Fruit fly (Drosophila melanogaster) whole organism, embryonic: Measurements from ENCODE around the gene CG32032.

Experiments
- ATbp ChIP-seq: fragments of 200-800 bp; sonication (Bioruptor generic); optimal IDR thresholded peaks from 2 replicates; lab custom pipeline; 2017; ENCODE audit warnings: missing biosample characterization, mild to moderate bottlenecking, missing genetic modification characterization, missing genetic modification reagents
- Aef1 ChIP-seq: fragments of 200-800 bp; sonication (Bioruptor generic); IDR thresholded peaks from 3 replicates; pipeline ENCODE4 v1.3.6; 2022; ENCODE audit warnings: missing biosample characterization, missing genetic modification characterization
- Atf6 ChIP-seq: fragments of 200-800 bp; sonication (Bioruptor generic); IDR thresholded peaks from 2 replicates; pipeline ENCODE4 v1.3.6; 2022; ENCODE audit warnings: missing biosample characterization, missing genetic modification characterization
- BEAF-32 ChIP-seq: fragments of 200-800 bp; sonication (Bioruptor generic); optimal IDR thresholded peaks from 3 replicates; lab custom pipeline; 2017; ENCODE audit warnings: missing biosample characterization, missing genetic modification characterization, mild to moderate bottlenecking, moderate library complexity, missing genetic modification reagents
- CG10267 ChIP-seq: fragments of 200-800 bp; sonication (Bioruptor generic); optimal IDR thresholded peaks from 2 replicates; lab custom pipeline; 2018; ENCODE audit warnings: missing biosample characterization, mild to moderate bottlenecking, missing genetic modification characterization, moderate library complexity
- CG11398 ChIP-seq: fragments of 200-800 bp; sonication (Bioruptor generic); optimal IDR thresholded peaks from 2 replicates; lab custom pipeline; 2016; ENCODE audit warnings: missing biosample characterization, missing genetic modification characterization
- CG12236 ChIP-seq: fragments of 200-800 bp; sonication (Bioruptor generic); optimal IDR thresholded peaks from 2 replicates; lab custom pipeline; 2016; ENCODE audit warnings: missing biosample characterization, missing genetic modification characterization
- CG12769 ChIP-seq: fragments of 200-800 bp; sonication (Bioruptor generic); optimal IDR thresholded peaks from 2 replicates; lab custom pipeline; 2019; ENCODE audit warnings: missing biosample characterization, mild to moderate bottlenecking, missing genetic modification characterization, moderate library complexity
- CG15073 ChIP-seq: fragments of 200-800 bp; sonication (Bioruptor generic); optimal IDR thresholded peaks from 2 replicates; lab custom pipeline; 2016; ENCODE audit warnings: missing biosample characterization, missing genetic modification characterization
- CG15479 ChIP-seq: fragments of 200-800 bp; sonication (Bioruptor generic); optimal IDR thresholded peaks from 3 replicates; lab custom pipeline; 2019; ENCODE audit warnings: missing biosample characterization, mild to moderate bottlenecking, missing genetic modification characterization, moderate library complexity
- CG15514 ChIP-seq: fragments of 200-800 bp; sonication (Bioruptor generic); optimal IDR thresholded peaks from 3 replicates; lab custom pipeline; 2017; ENCODE audit warnings: missing biosample characterization, missing genetic modification characterization, mild to moderate bottlenecking, moderate library complexity, missing genetic modification reagents
- CG15601 ChIP-seq: fragments of 200-800 bp; sonication (Bioruptor generic); optimal IDR thresholded peaks from 3 replicates; lab custom pipeline; 2019; ENCODE audit warnings: missing biosample characterization, mild to moderate bottlenecking, missing genetic modification characterization, moderate library complexity
- CG1602 ChIP-seq: fragments of 200-800 bp; sonication (Bioruptor generic); optimal IDR thresholded peaks from 3 replicates; lab custom pipeline; 2016; ENCODE audit warnings: missing biosample characterization, missing genetic modification characterization
- CG16813 ChIP-seq: fragments of 200-800 bp; sonication (Bioruptor generic); IDR thresholded peaks from 3 replicates; pipeline ENCODE4 v1.3.6; 2022; ENCODE audit warnings: missing biosample characterization, missing genetic modification characterization; ENCODE audit not compliant: partially characterized antibody
- CG17186 ChIP-seq: fragments of 200-800 bp; sonication (Bioruptor generic); optimal IDR thresholded peaks from 3 replicates; lab custom pipeline; 2017; ENCODE audit warnings: missing biosample characterization, missing genetic modification reagents, missing genetic modification characterization
- CG1832 ChIP-seq: fragments of 200-800 bp; sonication (Bioruptor generic); optimal IDR thresholded peaks from 2 replicates; lab custom pipeline; 2017; ENCODE audit warnings: missing biosample characterization, mild to moderate bottlenecking, missing genetic modification characterization, inconsistent platforms
- CG2678 ChIP-seq: fragments of 200-800 bp; sonication (Bioruptor generic); optimal IDR thresholded peaks from 3 replicates; lab custom pipeline; 2019; ENCODE audit warnings: missing biosample characterization, mild to moderate bottlenecking, missing genetic modification characterization, moderate library complexity
- CG30403 ChIP-seq: fragments of 200-800 bp; sonication (Bioruptor generic); optimal IDR thresholded peaks from 3 replicates; lab custom pipeline; 2016; ENCODE audit warnings: missing biosample characterization, missing genetic modification characterization
- CG3163 ChIP-seq: fragments of 200-800 bp; sonication (Bioruptor generic); optimal IDR thresholded peaks from 3 replicates; lab custom pipeline; 2016; ENCODE audit warnings: missing biosample characterization, missing genetic modification characterization
- CG32772 ChIP-seq: fragments of 200-800 bp; sonication (Bioruptor generic); IDR thresholded peaks from 2 replicates; pipeline ENCODE4 v1.3.6; 2022; ENCODE audit warnings: missing biosample characterization, missing genetic modification characterization
- CG34376 ChIP-seq: fragments of 200-800 bp; sonication (Bioruptor generic); optimal IDR thresholded peaks from 2 replicates; lab custom pipeline; 2018; ENCODE audit warnings: missing biosample characterization, mild to moderate bottlenecking, missing genetic modification characterization
- CG4820 ChIP-seq: fragments of 200-800 bp; sonication (Bioruptor generic); optimal IDR thresholded peaks from 3 replicates; lab custom pipeline; 2016; ENCODE audit warnings: missing biosample characterization, missing genetic modification characterization
- CG6813 ChIP-seq: fragments of 200-800 bp; sonication (Bioruptor generic); optimal IDR thresholded peaks from 2 replicates; lab custom pipeline; 2017; ENCODE audit warnings: missing biosample characterization, missing genetic modification characterization, mild to moderate bottlenecking, moderate library complexity, missing genetic modification reagents
- CG7357 ChIP-seq: fragments of 200-800 bp; sonication (Bioruptor generic); IDR thresholded peaks from 3 replicates; pipeline ENCODE4 v1.3.6; 2022; ENCODE audit warnings: missing biosample characterization, missing genetic modification characterization
- CG7745 ChIP-seq: fragments of 200-800 bp; sonication (Bioruptor generic); optimal IDR thresholded peaks from 2 replicates; lab custom pipeline; 2018; ENCODE audit warnings: missing biosample characterization, mild to moderate bottlenecking, missing genetic modification characterization, moderate library complexity
- CG9437 ChIP-seq: fragments of 200-800 bp; sonication (Bioruptor generic); optimal IDR thresholded peaks from 2 replicates; lab custom pipeline; 2018; ENCODE audit warnings: missing biosample characterization, mild to moderate bottlenecking, missing genetic modification characterization
- CG9817 ChIP-seq: fragments of 200-800 bp; sonication (Bioruptor generic); optimal IDR thresholded peaks from 2 replicates; lab custom pipeline; 2018; ENCODE audit warnings: missing biosample characterization, mild to moderate bottlenecking, missing genetic modification characterization, moderate library complexity
- CkIIα-i1 ChIP-seq: fragments of 200-800 bp; sonication (Bioruptor generic); IDR thresholded peaks from 2 replicates; pipeline ENCODE4 v1.3.6; 2022; ENCODE audit warnings: missing biosample characterization, missing genetic modification characterization
- Drgx ChIP-seq: fragments of 200-800 bp; sonication (Bioruptor generic); IDR thresholded peaks from 2 replicates; pipeline ENCODE4 v1.3.6; 2022; ENCODE audit warnings: missing biosample characterization, missing genetic modification characterization
- Hey ChIP-seq: fragments of 200-800 bp; sonication (Bioruptor generic); optimal IDR thresholded peaks from 3 replicates; lab custom pipeline; 2018; ENCODE audit warnings: missing biosample characterization, mild to moderate bottlenecking, missing genetic modification characterization
- Hmr ChIP-seq: fragments of 200-800 bp; sonication (Bioruptor generic); optimal IDR thresholded peaks from 3 replicates; lab custom pipeline; 2017; ENCODE audit warnings: mild to moderate bottlenecking, missing biosample characterization, missing genetic modification reagents, missing genetic modification characterization
- Lpt ChIP-seq: fragments of >200 bp; optimal IDR thresholded peaks from 2 replicates; lab custom pipeline; 2018; ENCODE audit warnings: missing biosample characterization, missing genetic modification characterization
- Med ChIP-seq: fragments of 200-800 bp; sonication (Bioruptor generic); peaks from one replicate; lab custom pipeline; 2016; ENCODE audit warnings: missing biosample characterization, missing genetic modification characterization, mild to moderate bottlenecking, inconsistent platforms, moderate library complexity
- Oli ChIP-seq: fragments of 200-800 bp; sonication (Bioruptor generic); optimal IDR thresholded peaks from 2 replicates; lab custom pipeline; 2018; ENCODE audit warnings: missing biosample characterization, mild to moderate bottlenecking, missing genetic modification characterization, moderate library complexity
- Ravus ChIP-seq: fragments of 200-800 bp; sonication (Bioruptor generic); IDR thresholded peaks from 2 replicates; pipeline ENCODE4 v1.3.6; 2022; ENCODE audit warnings: missing biosample characterization, missing genetic modification characterization
- Sry-δ ChIP-seq: fragments of 200-800 bp; sonication (Bioruptor generic); optimal IDR thresholded peaks from 2 replicates; lab custom pipeline; 2016; ENCODE audit warnings: missing biosample characterization, missing genetic modification characterization
- Stat92E ChIP-seq, 3 experiments: fragments of >200 bp in 2 of 3; fragments of 200-800 bp in 1 of 3; sonication (Bioruptor generic) in 1 of 3; optimal IDR thresholded peaks; 2 replicates each; lab custom pipeline; 2017 to 2019; ENCODE audit warnings: missing biosample characterization in 3 of 3, missing genetic modification characterization in 3 of 3, mild to moderate bottlenecking in 1 of 3, moderate library complexity in 1 of 3
- al ChIP-seq: fragments of 200-800 bp; sonication (Bioruptor generic); IDR thresholded peaks from 2 replicates; pipeline ENCODE4 v1.3.6; 2022; ENCODE audit warnings: missing biosample characterization, missing genetic modification characterization
- chinmo ChIP-seq: fragments of 200-800 bp; sonication (Bioruptor generic); IDR thresholded peaks from 4 replicates; pipeline ENCODE4 v1.3.6; 2022; ENCODE audit warnings: missing biosample characterization, missing genetic modification characterization; ENCODE audit not compliant: partially characterized antibody
- chn ChIP-seq: fragments of 200-800 bp; sonication (Bioruptor generic); optimal IDR thresholded peaks from 2 replicates; lab custom pipeline; 2016; ENCODE audit warnings: missing biosample characterization, missing genetic modification characterization
- ham ChIP-seq: fragments of 200-800 bp; sonication (Bioruptor generic); IDR thresholded peaks from 2 replicates; pipeline ENCODE4 v1.3.6; 2022; ENCODE audit warnings: missing biosample characterization, missing genetic modification characterization
- insv ChIP-seq, 2 experiments: fragments of 200-800 bp; sonication (Bioruptor generic); optimal IDR thresholded peaks; 3 replicates each; lab custom pipeline; 2016 to 2018; ENCODE audit warnings: missing biosample characterization in 2 of 2, missing genetic modification characterization in 2 of 2
- ken ChIP-seq: fragments of 200-800 bp; sonication (Bioruptor generic); IDR thresholded peaks from 3 replicates; pipeline ENCODE4 v1.3.6; 2022; ENCODE audit warnings: missing biosample characterization, missing genetic modification characterization
- klu ChIP-seq: fragments of 200-800 bp; sonication (Bioruptor generic); IDR thresholded peaks from 2 replicates; pipeline ENCODE4 v1.3.6; 2022; ENCODE audit warnings: missing biosample characterization, missing genetic modification characterization
- kni ChIP-seq: fragments of 200-800 bp; sonication (Bioruptor generic); optimal IDR thresholded peaks from 3 replicates; lab custom pipeline; 2017; ENCODE audit warnings: mild to moderate bottlenecking, missing biosample characterization, missing genetic modification reagents, missing genetic modification characterization
- mld ChIP-seq: fragments of 200-800 bp; sonication (Bioruptor generic); IDR thresholded peaks from 3 replicates; pipeline ENCODE4 v1.3.6; 2022; ENCODE audit warnings: missing biosample characterization, missing genetic modification characterization; ENCODE audit not compliant: partially characterized antibody
- p53 ChIP-seq: fragments of 200-800 bp; sonication (Bioruptor generic); optimal IDR thresholded peaks from 2 replicates; lab custom pipeline; 2016; ENCODE audit warnings: missing biosample characterization, missing genetic modification characterization
- salm ChIP-seq: fragments of 200-800 bp; sonication (Bioruptor generic); optimal IDR thresholded peaks from 2 replicates; lab custom pipeline; 2018; ENCODE audit warnings: missing biosample characterization, mild to moderate bottlenecking, missing genetic modification characterization
- sens ChIP-seq: fragments of 200-800 bp; sonication (Bioruptor generic); peaks from one replicate; lab custom pipeline; 2016; ENCODE audit warnings: missing biosample characterization, missing genetic modification characterization
- seq ChIP-seq: fragments of 200-800 bp; sonication (Bioruptor generic); IDR thresholded peaks from 2 replicates; pipeline ENCODE4 v1.3.6; 2022; ENCODE audit warnings: missing biosample characterization, missing genetic modification characterization

The CG32032 gene

dm6 chr3L:9129583-9130146 is 36.8 kb downstream of the CG32032 start:
- TF ChIP-seq CG11398 (GFP tag; lab: Kevin White, UChicago) (no peak), CG12236 (GFP tag; lab: Kevin White, UChicago) (no peak), CG15601 (no peak), Drgx (GFP tag; lab: Robert Waterston, UW) (peak; percentile 24; the same call in 1 of the 2 replicates), CG34376 (GFP tag; lab: Kevin White, UChicago) (no peak), Med (GFP tag; lab: Kevin White, UChicago) (no peak), al (no peak), insv (GFP tag; optimal IDR thresholded peaks at IDR 0.05; lab: Kevin White, UChicago) (peak in 1 of 2 experiments; percentile 34), CG32772 (GFP tag; lab: Robert Waterston, UW) (no peak), CG7745 (tag; lab: Kevin White, UChicago) (no peak), chn (GFP tag; lab: Kevin White, UChicago) (no peak), CkIIα-i1 (GFP tag; lab: Robert Waterston, UW) (no peak), mld (GFP tag; lab: Robert Waterston, UW) (0 out of 3 replicates have a peak, but pooled peaks have one; percentile 38), Sry-δ (GFP tag; lab: Kevin White, UChicago) (no peak), CG15514 (GFP tag; lab: Kevin White, UChicago) (no peak), CG12769 (peak; percentile 89), Aef1 (GFP tag; lab: Robert Waterston, UW) (no peak), CG30403 (GFP tag; lab: Kevin White, UChicago) (no peak), CG15073 (GFP tag; lab: Kevin White, UChicago) (no peak), CG3163 (GFP tag; lab: Kevin White, UChicago) (no peak), CG9437 (GFP tag; lab: Kevin White, UChicago) (peak; percentile 97), CG4820 (peak; percentile 72), seq (GFP tag; lab: Robert Waterston, UW) (no peak), CG2678 (tag; lab: Kevin White, UChicago) (no peak), ATbp (GFP tag; lab: Kevin White, UChicago) (no peak), p53 (GFP tag; lab: Kevin White, UChicago) (no peak), Ravus (GFP tag; lab: Robert Waterston, UW) (no peak), klu (GFP tag; lab: Robert Waterston, UW) (no peak), chinmo (GFP tag; lab: Robert Waterston, UW) (peak; percentile 60; the same call in 2 of the 4 replicates), CG1602 (no peak), sens (GFP tag; lab: Kevin White, UChicago) (no peak), Hey (tag; lab: Kevin White, UChicago) (no peak), ham (GFP tag; lab: Robert Waterston, UW) (no peak), Hmr (GFP tag; lab: Kevin White, UChicago) (no peak), CG15479 (GFP tag; lab: Kevin White, UChicago) (no peak), Stat92E (GFP tag; optimal IDR thresholded peaks at IDR 0.05; lab: Kevin White, UChicago) (no peak), CG16813 (no peak), kni (GFP tag; lab: Kevin White, UChicago) (peak; percentile 21), CG1832 (GFP tag; lab: Kevin White, UChicago) (peak; percentile 28), salm (no peak), BEAF-32 (GFP tag; lab: Kevin White, UChicago) (no peak), Atf6 (GFP tag; lab: Robert Waterston, UW) (no peak), CG9817 (tag; lab: Kevin White, UChicago) (no peak), Lpt (GFP tag; lab: Kevin White, UChicago) (no peak), CG17186 (GFP tag; lab: Kevin White, UChicago) (no peak), ken (0 out of 3 replicates have a peak, but pooled peaks have one; percentile 10), CG10267 (no peak), CG6813 (no peak), CG7357 (GFP tag; lab: Robert Waterston, UW) (no peak), Oli (tag; lab: Kevin White, UChicago) (no peak)
